Worm (Caenorhabditis elegans): ENCODE data around the gene Y11D7A.9.

ce11 chrIV:9214823-9215222, 41.1 kb downstream of the Y11D7A.9 start:
- TF ChIP-seq ttx-3 (tag; optimal IDR thresholded peaks at IDR 0.05) (no peak), ztf-16 (tag; optimal IDR thresholded peaks at IDR 0.05) (no peak), pha-4 (tag; optimal IDR thresholded peaks at IDR 0.05) (no peak), pha-2 (tag; optimal IDR thresholded peaks at IDR 0.05) (no peak), nfya-1 (tag; optimal IDR thresholded peaks at IDR 0.05) (no peak), ref-2 (tag; optimal IDR thresholded peaks at IDR 0.05) (no peak)
